Fruit fly (Drosophila melanogaster) whole organism, pupa: ENCODE results near the gene CrebA.

Source experiments
- CG10348 ChIP-seq: fragments of 200-800 bp; sonication (Bioruptor generic); IDR thresholded peaks from 2 replicates; pipeline ENCODE4 v1.3.6; 2022; ENCODE audit warnings: missing biosample characterization, missing genetic modification characterization
- CG12605 ChIP-seq: fragments of 200-800 bp; sonication (Bioruptor generic); IDR thresholded peaks from 2 replicates; pipeline ENCODE4 v1.3.6; 2022; ENCODE audit warnings: missing biosample characterization, missing genetic modification characterization
- CG13204 ChIP-seq: fragments of 200-800 bp; sonication (Bioruptor generic); optimal IDR thresholded peaks from 2 replicates; lab custom pipeline; 2018; ENCODE audit warnings: missing biosample characterization, mild to moderate bottlenecking, missing genetic modification characterization, moderate library complexity
- CG14655 ChIP-seq: fragments of 200-800 bp; sonication (Bioruptor generic); optimal IDR thresholded peaks from 3 replicates; lab custom pipeline; 2017; ENCODE audit warnings: mild to moderate bottlenecking, missing biosample characterization, missing genetic modification reagents, missing genetic modification characterization
- CG8159 ChIP-seq: fragments of 200-800 bp; sonication (Bioruptor generic); optimal IDR thresholded peaks from 3 replicates; lab custom pipeline; 2018; ENCODE audit warnings: missing biosample characterization, mild to moderate bottlenecking, missing genetic modification characterization, moderate library complexity
- CG9948 ChIP-seq: fragments of 200-800 bp; sonication (Bioruptor generic); optimal IDR thresholded peaks from 2 replicates; lab custom pipeline; 2018; ENCODE audit warnings: missing biosample characterization, mild to moderate bottlenecking, missing genetic modification characterization, moderate library complexity
- Snoo ChIP-seq: fragments of 200-800 bp; sonication (Bioruptor generic); optimal IDR thresholded peaks from 3 replicates; lab custom pipeline; 2017; ENCODE audit warnings: missing biosample characterization, mild to moderate bottlenecking, missing genetic modification characterization, inconsistent platforms
- fd96Ca ChIP-seq: fragments of 200-800 bp; sonication (Bioruptor generic); IDR thresholded peaks from 3 replicates; pipeline ENCODE4 v1.3.6; 2022; ENCODE audit warnings: missing biosample characterization, missing genetic modification characterization
- gl ChIP-seq: fragments of 200-800 bp; sonication (Bioruptor generic); optimal IDR thresholded peaks from 2 replicates; lab custom pipeline; 2018; ENCODE audit warnings: missing biosample characterization, mild to moderate bottlenecking, missing genetic modification characterization

dm6 chr3L:15527416-15527815, 7.8 kb upstream of the CrebA start, which contains the start of gene CG42729:
- TF ChIP-seq gl (tag; lab: Kevin White, UChicago) (no peak), CG12605 (GFP tag; lab: Robert Waterston, UW) (no peak), fd96Ca (GFP tag; lab: Robert Waterston, UW) (no peak), CG13204 (GFP tag; lab: Kevin White, UChicago) (no peak), Snoo (tag; lab: Kevin White, UChicago) (no peak), CG8159 (no peak), CG14655 (GFP tag; lab: Kevin White, UChicago) (no peak), CG10348 (GFP tag; lab: Robert Waterston, UW) (no peak), CG9948 (tag; lab: Kevin White, UChicago) (no peak)
